Fruit fly (Drosophila melanogaster): ENCODE measurements around the gene Dim1.

Gene Dim1

dm6 chr2L:4366652-4367051 lies 36.4 kb upstream of the Dim1 start:
- TF ChIP-seq CG3032 (tag; optimal IDR thresholded peaks at IDR 0.05), result no peak
- TF ChIP-seq Hr4 (GFP tag; optimal IDR thresholded peaks at IDR 0.05), result no peak
- TF ChIP-seq CG6854 (GFP tag; optimal IDR thresholded peaks at IDR 0.05), result no peak
- TF ChIP-seq CG34406 (GFP tag; optimal IDR thresholded peaks at IDR 0.05), result no peak
- no peak for TF ChIP-seq CG6163 (GFP tag; IDR thresholded peaks at IDR 0.05)
- no peak for TF ChIP-seq CG10669 (GFP tag; optimal IDR thresholded peaks at IDR 0.05)

dm6 chr2L:4368553-4369268 lies 34.3 kb upstream of the Dim1 start:
- TF ChIP-seq CG10631 (GFP tag; optimal IDR thresholded peaks at IDR 0.05), result no peak
- peak; percentile 65 for TF ChIP-seq fkh (GFP tag; optimal IDR thresholded peaks at IDR 0.05)
- no peak for TF ChIP-seq CG8632 (GFP tag; optimal IDR thresholded peaks at IDR 0.05)
- TF ChIP-seq Gug (GFP tag; IDR thresholded peaks at IDR 0.05), result no peak

dm6 chr2L:4370007-4370521 lies 33.0 kb upstream of the Dim1 start:
- TF ChIP-seq eg (GFP tag; IDR thresholded peaks at IDR 0.05), result no peak
- no peak for TF ChIP-seq fkh (GFP tag; optimal IDR thresholded peaks at IDR 0.05)

DNA sequence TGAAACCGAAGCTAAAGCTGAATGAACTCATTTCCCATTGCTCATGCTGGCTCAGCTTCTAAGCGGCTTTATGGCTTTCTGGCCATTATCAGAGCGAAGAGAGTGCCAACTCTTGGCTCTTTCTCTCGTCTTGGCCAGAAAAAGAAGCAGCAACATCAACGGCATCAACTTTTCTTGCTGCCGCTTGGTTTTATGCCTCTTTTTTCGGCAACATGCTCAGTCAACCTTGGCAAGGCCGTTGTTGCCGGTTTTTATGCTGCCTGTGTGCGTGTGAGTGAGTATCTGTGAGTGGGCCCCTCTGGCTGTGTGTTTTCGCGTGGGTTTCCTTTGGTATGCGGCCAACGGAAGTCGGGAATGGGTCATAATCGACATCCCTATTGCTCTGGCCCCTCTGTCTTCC lies 32.5 kb upstream of the Dim1 start:
- peak in 1 of 2 experiments; percentile 34 for TF ChIP-seq ss (GFP tag; optimal IDR thresholded peaks at IDR 0.05)
- peak; percentile 63 for TF ChIP-seq Hr39 (GFP tag; optimal IDR thresholded peaks at IDR 0.05)
- TF ChIP-seq OdsH (GFP tag; optimal IDR thresholded peaks at IDR 0.05), result no peak
- TF ChIP-seq CG3032 (tag; optimal IDR thresholded peaks at IDR 0.05), result no peak
- TF ChIP-seq CG10631 (GFP tag; optimal IDR thresholded peaks at IDR 0.05), result no peak

DNA sequence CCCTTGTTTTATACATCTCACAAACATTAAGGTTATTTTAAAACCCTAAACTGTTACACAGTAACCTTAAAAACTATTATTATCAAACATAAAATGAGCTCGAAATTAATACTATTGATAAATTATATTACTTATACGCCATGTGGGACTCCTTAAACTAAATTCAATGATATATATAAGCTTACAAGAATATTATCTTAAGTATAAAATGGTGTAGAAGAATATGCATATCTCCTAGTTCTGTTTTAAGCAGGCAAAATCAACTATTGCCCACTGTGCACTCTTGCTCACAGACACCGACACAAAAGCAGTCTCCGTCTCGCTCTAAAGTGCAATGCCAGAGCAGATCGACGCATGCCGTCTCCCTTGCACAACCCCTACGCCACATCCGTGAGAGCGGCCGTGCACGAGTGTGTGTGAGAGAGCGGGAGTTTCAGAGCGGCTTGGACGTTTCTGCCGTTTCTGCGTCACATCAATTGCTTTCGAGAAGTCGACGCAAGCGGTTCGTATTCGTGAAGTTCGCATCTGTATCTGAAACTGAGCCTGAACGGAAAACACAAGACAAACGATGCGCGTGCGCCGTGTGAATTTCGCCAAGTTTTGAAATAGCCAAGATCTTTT lies 31.4 kb upstream of the Dim1 start:
- TF ChIP-seq ss (GFP tag; optimal IDR thresholded peaks at IDR 0.05) (peak; percentile 51 to 56), fkh (GFP tag; optimal IDR thresholded peaks at IDR 0.05) (peak; percentile 4), CG3032 (tag; optimal IDR thresholded peaks at IDR 0.05) (no peak), Eip93F (GFP tag; optimal IDR thresholded peaks at IDR 0.05) (peak; percentile 35), CG11902 (GFP tag; optimal IDR thresholded peaks at IDR 0.05) (peak; percentile 46), CG1621 (tag; optimal IDR thresholded peaks at IDR 0.05) (peak; percentile 55), OdsH (GFP tag; optimal IDR thresholded peaks at IDR 0.05) (peak; percentile 53), Sox14 (GFP tag; optimal IDR thresholded peaks at IDR 0.05) (peak; percentile 76), Eip78C (GFP tag) (peak; percentile 94), Met (GFP tag; optimal IDR thresholded peaks at IDR 0.05) (peak; percentile 73), fd59A (GFP tag; optimal IDR thresholded peaks at IDR 0.05) (no peak), CG32006 (GFP tag; optimal IDR thresholded peaks at IDR 0.05) (peak; percentile 63), Hr4 (GFP tag; optimal IDR thresholded peaks at IDR 0.05) (peak; percentile 59), Smox (GFP tag; optimal IDR thresholded peaks at IDR 0.05) (peak; percentile 67), cyc (GFP tag; optimal IDR thresholded peaks at IDR 0.05) (peak; percentile 23), Sox15 (GFP tag; optimal IDR thresholded peaks at IDR 0.05) (peak; percentile 42), CG6854 (GFP tag; optimal IDR thresholded peaks at IDR 0.05) (peak; percentile 71), CG10631 (GFP tag; optimal IDR thresholded peaks at IDR 0.05) (peak; percentile 35), Blimp-1 (GFP tag; optimal IDR thresholded peaks at IDR 0.05) (peak; percentile 36), CG34406 (GFP tag; optimal IDR thresholded peaks at IDR 0.05) (peak; percentile 77), Hr39 (GFP tag; optimal IDR thresholded peaks at IDR 0.05) (peak; percentile 58), Hr38 (GFP tag; optimal IDR thresholded peaks at IDR 0.05) (no peak), lz (GFP tag; optimal IDR thresholded peaks at IDR 0.05) (peak; percentile 67), pdm3 (GFP tag; optimal IDR thresholded peaks at IDR 0.05) (peak; percentile 58), CG11294 (GFP tag; IDR thresholded peaks at IDR 0.05) (peak; percentile 19; the same call in 1 of the 2 replicates), svp (GFP tag) (peak; percentile 87), CG9139 (GFP tag; optimal IDR thresholded peaks at IDR 0.05) (peak; percentile 45), eg (GFP tag; IDR thresholded peaks at IDR 0.05) (peak; percentile 61), CG6792 (GFP tag; optimal IDR thresholded peaks at IDR 0.05) (peak; percentile 65), topi (GFP tag; optimal IDR thresholded peaks at IDR 0.05) (peak; percentile 68), CG16779 (tag; optimal IDR thresholded peaks at IDR 0.05) (no peak), vri (GFP tag; optimal IDR thresholded peaks at IDR 0.05) (peak; percentile 31), Eip75B (GFP tag; optimal IDR thresholded peaks at IDR 0.05) (peak; percentile 55), CG8119 (GFP tag; IDR thresholded peaks at IDR 0.05) (peak; percentile 80), Ets96B (tag; optimal IDR thresholded peaks at IDR 0.05) (peak; percentile 38), net (GFP tag; optimal IDR thresholded peaks at IDR 0.05) (peak; percentile 66)

Measured in whole organism, prepupa.